Worm (Caenorhabditis elegans): ENCODE results near the gene srx-80.
A peak's percentile ranks its signal among the peaks of the same experiment; 100 is the strongest.

ce11 chrV:11641298-11641787, 47.8 kb downstream of the srx-80 start:
- no peak for TF ChIP-seq W03F9.2 (tag; optimal IDR thresholded peaks at IDR 0.05)
- no peak for TF ChIP-seq dao-5 (tag; optimal IDR thresholded peaks at IDR 0.05)
- TF ChIP-seq him-1 (tag; optimal IDR thresholded peaks at IDR 0.05), result peak; percentile 72
